Worm (Caenorhabditis elegans) whole organism, late embryonic: ENCODE measurements around the gene srbc-42.
A peak's percentile ranks its signal among the peaks of the same experiment; 100 is the strongest.

ENCODE experiments used
- Y22D7AL.16 ChIP-seq: sonication (generic microtip); optimal IDR thresholded peaks from 2 replicates; lab custom pipeline; 2016; ENCODE audit warnings: missing genetic modification characterization, missing compliant biosample characterization
- ahr-1 ChIP-seq: sonication (generic microtip); optimal IDR thresholded peaks from 2 replicates; lab custom pipeline; 2016; ENCODE audit warnings: missing genetic modification characterization, missing compliant biosample characterization
- ama-1 ChIP-seq: fragments of 150-350 bp; optimal IDR thresholded peaks from 2 replicates; lab custom pipeline; 2014
- ceh-14 ChIP-seq: sonication (generic microtip); optimal IDR thresholded peaks from 2 replicates; lab custom pipeline; 2016; ENCODE audit warnings: missing genotype, missing genetic modification characterization, missing compliant biosample characterization
- ceh-18 ChIP-seq: sonication (generic microtip); optimal IDR thresholded peaks from 2 replicates; lab custom pipeline; 2016; ENCODE audit warnings: missing genetic modification characterization, missing compliant biosample characterization
- ceh-19 ChIP-seq: fragments of 200-800 bp; sonication (Bioruptor generic); optimal IDR thresholded peaks from 2 replicates; lab custom pipeline; 2018; ENCODE audit warnings: mild to moderate bottlenecking, missing genetic modification characterization, missing compliant biosample characterization
- ceh-45 ChIP-seq: fragments of 200-800 bp; sonication (Bioruptor generic); IDR thresholded peaks from 2 replicates; pipeline ENCODE4 v1.3.6; 2022; ENCODE audit warnings: missing genetic modification reagents, missing genetic modification characterization, missing compliant biosample characterization
- ceh-6 ChIP-seq: fragments of 200-800 bp; sonication (Bioruptor generic); optimal IDR thresholded peaks from 2 replicates; lab custom pipeline; 2018; ENCODE audit warnings: mild to moderate bottlenecking, missing genetic modification characterization, missing compliant biosample characterization
- dmd-4 ChIP-seq: sonication (generic microtip); optimal IDR thresholded peaks from 2 replicates; lab custom pipeline; 2016; ENCODE audit warnings: borderline replicate concordance, missing genetic modification characterization, missing compliant biosample characterization
- dve-1 ChIP-seq: sonication (generic microtip); optimal IDR thresholded peaks from 2 replicates; lab custom pipeline; 2017; ENCODE audit warnings: antibody characterized with exemption, mild to moderate bottlenecking, missing genetic modification characterization, missing compliant biosample characterization
- elt-2 ChIP-seq: sonication (generic microtip); optimal IDR thresholded peaks from 2 replicates; lab custom pipeline; 2016; ENCODE audit warnings: missing genetic modification reagents, missing genetic modification characterization, missing compliant biosample characterization
- fax-1 ChIP-seq: sonication (generic microtip); optimal IDR thresholded peaks from 2 replicates; lab custom pipeline; 2016; ENCODE audit warnings: missing genotype, missing genetic modification characterization, missing compliant biosample characterization
- fkh-10 ChIP-seq: fragments of 150-350 bp; optimal IDR thresholded peaks from 2 replicates; lab custom pipeline; 2014; ENCODE audit warnings: missing biosample characterization, missing genetic modification reagents, missing genetic modification characterization
- hlh-15 ChIP-seq: sonication (generic microtip); optimal IDR thresholded peaks from 2 replicates; lab custom pipeline; 2016; ENCODE audit warnings: missing genetic modification characterization, missing compliant biosample characterization
- hlh-30 ChIP-seq: sonication (generic microtip); optimal IDR thresholded peaks from 2 replicates; lab custom pipeline; 2017; ENCODE audit warnings: antibody characterized with exemption, missing genetic modification characterization, missing compliant biosample characterization; ENCODE audit not compliant: insufficient read depth
- lim-6 ChIP-seq: sonication (generic microtip); optimal IDR thresholded peaks from 2 replicates; lab custom pipeline; 2016; ENCODE audit warnings: missing genetic modification characterization, missing compliant biosample characterization
- mec-3 ChIP-seq: sonication (generic microtip); optimal IDR thresholded peaks from 2 replicates; lab custom pipeline; 2016; ENCODE audit warnings: borderline replicate concordance, missing genetic modification characterization, missing compliant biosample characterization
- nfya-1 ChIP-seq: sonication (generic microtip); optimal IDR thresholded peaks from 2 replicates; lab custom pipeline; 2017; ENCODE audit warnings: missing genetic modification characterization, mild to moderate bottlenecking, missing compliant biosample characterization, antibody characterized with exemption, moderate library complexity
- nhr-11 ChIP-seq: fragments of 150-350 bp; optimal IDR thresholded peaks from 2 replicates; lab custom pipeline; 2014; ENCODE audit warnings: missing biosample characterization, missing genetic modification characterization
- nhr-232 ChIP-seq: sonication (generic microtip); optimal IDR thresholded peaks from 2 replicates; lab custom pipeline; 2016; ENCODE audit warnings: missing genetic modification characterization, missing compliant biosample characterization
- pat-9 ChIP-seq: fragments of 200-800 bp; sonication (Bioruptor generic); optimal IDR thresholded peaks from 2 replicates; lab custom pipeline; 2018; ENCODE audit warnings: mild to moderate bottlenecking, missing genetic modification characterization, moderate library complexity, missing compliant biosample characterization
- pax-1 ChIP-seq: fragments of 150-350 bp; optimal IDR thresholded peaks from 2 replicates; lab custom pipeline; 2014; ENCODE audit warnings: missing biosample characterization, missing genetic modification characterization
- pha-4 ChIP-seq: fragments of 150-350 bp; optimal IDR thresholded peaks from 2 replicates; lab custom pipeline; 2018; ENCODE audit warnings: missing biosample characterization, missing genetic modification reagents, missing genetic modification characterization
- pqm-1 ChIP-seq: sonication (generic microtip); optimal IDR thresholded peaks from 2 replicates; lab custom pipeline; 2016; ENCODE audit warnings: missing genetic modification characterization, missing compliant biosample characterization
- pros-1 ChIP-seq: fragments of 150-350 bp; optimal IDR thresholded peaks from 2 replicates; lab custom pipeline; 2014; ENCODE audit warnings: missing biosample characterization, missing genetic modification reagents, missing genetic modification characterization
- rnt-1 ChIP-seq: sonication (generic microtip); optimal IDR thresholded peaks from 2 replicates; lab custom pipeline; 2016; ENCODE audit warnings: missing genetic modification characterization, missing compliant biosample characterization
- sdc-2 ChIP-seq: sonication (generic microtip); optimal IDR thresholded peaks from 2 replicates; lab custom pipeline; 2016; ENCODE audit warnings: missing genotype, missing genetic modification characterization, missing compliant biosample characterization
- sox-2 ChIP-seq: fragments of 200-800 bp; sonication (Bioruptor generic); IDR thresholded peaks from 2 replicates; pipeline ENCODE4 v1.3.6; 2022; ENCODE audit warnings: missing genetic modification reagents, missing genetic modification characterization, missing compliant biosample characterization
- sox-4 ChIP-seq: sonication (generic microtip); optimal IDR thresholded peaks from 2 replicates; lab custom pipeline; 2017; ENCODE audit warnings: mild to moderate bottlenecking, missing genetic modification characterization, inconsistent platforms, missing compliant biosample characterization
- tbx-2 ChIP-seq: sonication (generic microtip); optimal IDR thresholded peaks from 2 replicates; lab custom pipeline; 2016; ENCODE audit warnings: missing genetic modification characterization, missing compliant biosample characterization
- tbx-7 ChIP-seq: sonication (generic microtip); optimal IDR thresholded peaks from 2 replicates; lab custom pipeline; 2016; ENCODE audit warnings: missing genotype, missing genetic modification characterization, missing compliant biosample characterization
- ttx-3 ChIP-seq: sonication (generic microtip); optimal IDR thresholded peaks from 2 replicates; lab custom pipeline; 2016; ENCODE audit warnings: missing genetic modification reagents, missing genetic modification characterization, missing compliant biosample characterization
- unc-42 ChIP-seq: sonication (generic microtip); optimal IDR thresholded peaks from 2 replicates; lab custom pipeline; 2016; ENCODE audit warnings: missing genotype, missing genetic modification characterization, missing compliant biosample characterization
- unc-55 ChIP-seq: sonication (generic microtip); optimal IDR thresholded peaks from 2 replicates; lab custom pipeline; 2017; ENCODE audit warnings: missing biosample characterization, missing genetic modification reagents, missing genetic modification characterization
- zip-5 ChIP-seq: sonication (generic microtip); optimal IDR thresholded peaks from 2 replicates; lab custom pipeline; 2016; ENCODE audit warnings: missing genetic modification characterization, missing compliant biosample characterization

srbc-42 gene

DNA sequence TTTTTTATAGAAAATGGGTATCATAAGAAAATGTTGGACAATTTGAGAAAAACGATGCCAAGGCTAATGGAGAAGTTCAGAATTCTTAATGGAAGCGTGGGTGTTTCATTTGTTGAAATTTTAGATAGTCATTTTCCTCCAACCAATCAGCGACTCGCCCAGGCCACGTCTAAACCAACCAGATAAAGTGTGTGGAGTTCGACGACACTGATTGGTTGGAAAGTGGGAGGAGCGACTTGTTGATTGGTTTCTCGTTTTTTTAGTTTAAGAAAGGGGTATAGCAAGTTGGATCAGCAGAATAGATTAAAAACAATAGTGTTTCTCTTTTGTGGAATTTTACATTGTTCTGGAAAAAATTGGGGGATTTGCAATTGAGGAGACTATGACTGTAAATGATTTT is 16.5 kb upstream of the srbc-42 start:
- TF ChIP-seq nfya-1 (peak; percentile 92), ttx-3 (tag; lab: Kevin White, UChicago) (no peak), unc-42 (tag; lab: Kevin White, UChicago) (no peak), hlh-15 (tag; lab: Kevin White, UChicago) (no peak), elt-2 (tag; lab: Kevin White, UChicago) (no peak), rnt-1 (tag; lab: Kevin White, UChicago) (no peak)

DNA sequence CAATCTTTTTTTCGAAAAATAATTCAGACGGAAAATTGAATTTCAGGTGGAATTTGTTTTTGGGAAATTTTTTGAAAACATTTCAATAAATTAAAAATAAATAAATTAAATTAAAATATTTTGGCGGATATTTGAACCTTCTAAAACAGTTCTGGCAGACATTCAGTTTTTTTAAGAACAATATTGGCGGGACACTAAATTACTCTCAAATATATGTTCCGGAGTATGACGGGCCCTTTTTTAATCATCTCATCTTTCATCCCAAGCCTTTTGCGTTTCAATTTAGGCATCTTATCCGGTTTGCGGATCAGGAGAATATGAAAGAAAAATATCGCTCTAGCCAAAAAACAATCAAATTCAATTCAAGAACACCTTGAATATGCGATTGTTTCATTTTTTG is 15.8 kb upstream of the srbc-42 start, which contains the start of gene svh-11:
svh-11 (plus strand) TSS at position 301 of the 400 bp plus-strand sequence.
- no peak for TF ChIP-seq tbx-2 (tag; lab: Kevin White, UChicago)
- no peak for TF ChIP-seq pax-1 (tag; lab: Kevin White, UChicago)
- no peak for TF ChIP-seq dmd-4 (tag; lab: Kevin White, UChicago)
- TF ChIP-seq ceh-6 (GFP tag; lab: Kevin White, UChicago): no peak
- TF ChIP-seq pqm-1 (tag; lab: Kevin White, UChicago): no peak
- no peak for TF ChIP-seq ceh-19 (GFP tag; lab: Kevin White, UChicago)
- TF ChIP-seq dve-1: no peak
- no peak for TF ChIP-seq pros-1 (tag; lab: Kevin White, UChicago)
- no peak for TF ChIP-seq pat-9
- no peak for TF ChIP-seq ama-1
- TF ChIP-seq fkh-10: no peak
- TF ChIP-seq sox-4 (tag; lab: Kevin White, UChicago): no peak
- TF ChIP-seq zip-5 (tag; lab: Kevin White, UChicago): no peak
- TF ChIP-seq Y22D7AL.16 (tag; lab: Kevin White, UChicago): no peak

DNA sequence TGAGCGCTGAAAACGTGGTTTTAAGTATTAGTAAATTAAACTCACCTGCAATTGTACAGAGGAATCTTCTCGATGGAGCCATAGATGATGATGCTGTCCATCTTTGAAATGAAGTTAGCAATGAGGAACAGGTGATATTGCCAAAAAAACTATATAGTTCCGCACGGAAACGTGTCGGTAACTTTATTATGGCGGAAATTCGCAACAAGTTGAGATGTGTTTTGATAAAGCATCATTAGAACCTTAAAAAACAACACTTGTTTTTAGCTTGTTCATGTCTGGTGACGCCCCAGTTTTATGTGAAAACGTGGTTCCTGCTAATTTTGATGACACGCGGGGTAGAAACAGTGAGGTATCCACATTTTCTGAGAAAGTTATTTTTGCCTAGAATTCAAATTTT is 15.2 kb upstream of the srbc-42 start, which contains the start of gene srt-40:
srt-40 (minus strand) TSS at position 101 of the 400 bp plus-strand sequence.
- TF ChIP-seq lim-6 (tag; lab: Kevin White, UChicago) (no peak), ahr-1 (tag; lab: Kevin White, UChicago) (no peak), mec-3 (tag; lab: Kevin White, UChicago) (no peak)

DNA sequence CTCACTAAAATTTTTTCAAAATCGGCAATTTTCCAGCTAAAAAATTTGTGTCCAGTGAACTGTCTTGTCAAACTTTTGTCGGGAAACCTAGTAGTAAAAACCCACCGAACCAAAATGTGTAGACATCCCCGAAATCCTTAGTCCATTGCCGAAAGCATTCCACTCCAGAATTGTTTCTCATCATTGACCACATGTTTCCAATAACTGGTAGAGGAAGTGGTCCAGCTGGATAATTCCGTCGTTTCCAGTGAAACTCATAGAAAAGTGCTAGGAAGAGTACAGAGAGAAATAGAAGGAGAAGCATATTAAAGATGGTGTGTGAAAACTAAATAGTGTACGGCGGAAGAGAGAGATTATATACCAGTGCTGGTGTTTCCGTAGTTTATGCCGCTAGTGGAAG is 13.1 kb upstream of the srbc-42 start, which contains the start of gene cyp-33C12:
cyp-33C12 (minus strand) TSS at position 321 of the 400 bp plus-strand sequence.
- TF ChIP-seq rnt-1 (tag; lab: Kevin White, UChicago): no peak
- TF ChIP-seq ceh-45 (GFP tag; lab: Robert Waterston, UW): no peak
- no peak for TF ChIP-seq ahr-1 (tag; lab: Kevin White, UChicago)
- TF ChIP-seq fax-1: no peak
- no peak for TF ChIP-seq pros-1 (tag; lab: Kevin White, UChicago)

DNA sequence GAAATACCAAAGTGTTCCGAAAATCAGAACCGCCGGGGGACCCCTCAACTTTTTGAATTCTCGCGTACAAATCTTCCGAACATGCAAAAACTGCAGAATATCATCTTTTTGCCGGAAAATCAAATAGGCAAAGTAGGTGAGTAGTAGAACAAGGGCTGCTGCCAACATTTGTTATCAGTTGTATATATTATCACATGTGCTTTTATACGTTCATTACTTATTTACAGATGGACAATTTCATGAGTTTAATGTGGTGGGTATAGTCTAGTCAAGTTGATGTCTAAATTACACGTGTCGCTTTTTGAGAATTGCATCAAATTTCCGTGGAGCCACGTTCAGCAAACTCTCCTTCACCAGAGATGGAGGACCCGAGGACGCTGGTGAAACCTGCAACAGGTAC is 10.2 kb upstream of the srbc-42 start, which contains the start of gene cyp-32B1:
cyp-32B1 (minus strand) TSS at position 176 of the 400 bp plus-strand sequence.
- TF ChIP-seq nhr-232 (tag; lab: Kevin White, UChicago): no peak
- TF ChIP-seq ceh-14: no peak

DNA sequence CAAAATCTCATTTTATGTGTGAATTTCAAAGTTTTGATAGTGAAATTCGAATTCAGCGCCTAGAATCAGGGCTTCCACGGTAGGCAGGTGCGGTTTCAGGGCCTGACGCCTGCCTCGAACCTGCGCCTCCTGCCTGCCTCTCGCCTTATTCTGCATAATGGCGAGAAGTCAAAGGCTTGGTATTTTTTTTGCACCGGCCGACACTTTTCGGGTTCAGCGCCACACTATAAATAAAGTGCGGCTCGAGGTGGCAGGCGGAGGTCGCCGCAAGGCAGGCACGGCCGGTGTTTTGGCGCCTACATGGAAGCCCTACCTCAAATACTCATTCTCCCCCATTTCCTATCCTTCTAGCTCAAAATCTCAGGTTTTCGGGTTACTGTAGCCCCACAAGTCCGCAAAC is 9.4 kb upstream of the srbc-42 start:
- TF ChIP-seq tbx-7 (tag; lab: Kevin White, UChicago) (no peak), nhr-11 (tag; lab: Kevin White, UChicago) (no peak), ttx-3 (tag; lab: Kevin White, UChicago) (no peak), tbx-2 (tag; lab: Kevin White, UChicago) (no peak), sdc-2 (no peak), pqm-1 (tag; lab: Kevin White, UChicago) (no peak), unc-55 (GFP tag; lab: Kevin White, UChicago) (no peak), hlh-30 (tag; lab: Kevin White, UChicago) (no peak), pha-4 (no peak), fax-1 (no peak), sox-2 (no peak), ceh-18 (tag; lab: Kevin White, UChicago) (no peak)
